Fruit fly (Drosophila melanogaster): ENCODE data around the gene CG13771.
A peak's percentile ranks its signal among the peaks of the same experiment; 100 is the strongest.

Gene CG13771

DNA sequence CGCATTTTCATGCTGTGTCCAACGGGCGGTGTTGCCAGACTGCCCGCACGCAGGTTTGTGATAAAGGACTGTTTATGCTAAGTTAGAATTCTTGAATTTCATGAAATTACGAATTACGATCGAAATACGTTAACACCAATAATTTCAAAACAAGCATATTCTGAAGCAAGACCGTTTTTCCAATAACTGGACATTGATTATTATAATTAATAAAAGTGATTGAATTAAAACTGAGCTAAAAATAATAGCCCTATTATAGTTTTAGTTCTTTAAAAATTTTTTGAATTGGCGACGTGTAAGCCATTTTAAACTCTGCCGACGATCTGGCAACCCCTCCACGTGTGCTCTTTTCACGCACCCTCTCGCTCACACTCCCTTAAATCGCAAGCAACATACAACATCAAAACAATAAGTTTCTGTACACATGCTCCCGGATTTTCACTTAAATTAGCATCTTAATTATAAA lies 15.2 kb downstream of the CG13771 start (continued):
- peak; percentile 97 for TF ChIP-seq nmo (GFP tag; optimal IDR thresholded peaks at IDR 0.05)
- TF ChIP-seq Max (GFP tag; optimal IDR thresholded peaks at IDR 0.05) = peak; percentile 98
- TF ChIP-seq CG6272 (GFP tag; IDR thresholded peaks at IDR 0.05) = peak; percentile 80
- no peak for TF ChIP-seq chinmo (GFP tag; IDR thresholded peaks at IDR 0.05; ENCODE audit: partially characterized antibody)
- peak; percentile 90 for TF ChIP-seq D19A (tag; optimal IDR thresholded peaks at IDR 0.05)
- peak in 1 of 2 experiments; percentile 92 for TF ChIP-seq Eip74EF (GFP tag; optimal IDR thresholded peaks at IDR 0.05)
- TF ChIP-seq Ssrp (tag; optimal IDR thresholded peaks at IDR 0.05) = peak; percentile 96
- no peak for TF ChIP-seq knrl (GFP tag; IDR thresholded peaks at IDR 0.05; ENCODE audit: partially characterized antibody)
- TF ChIP-seq CG18764 (GFP tag; optimal IDR thresholded peaks at IDR 0.05) = peak; percentile 91
- TF ChIP-seq ap (GFP tag; IDR thresholded peaks at IDR 0.05) = peak; percentile 78
- peak; percentile 1 for TF ChIP-seq CG4282 (GFP tag; optimal IDR thresholded peaks at IDR 0.05)
- TF ChIP-seq Six4 (GFP tag; optimal IDR thresholded peaks at IDR 0.05) = peak; percentile 93
- TF ChIP-seq CG15514 (GFP tag; optimal IDR thresholded peaks at IDR 0.05) = peak; percentile 90
- no peak for TF ChIP-seq CG8478 (optimal IDR thresholded peaks at IDR 0.05)
- peak; percentile 90 for TF ChIP-seq zfh1 (GFP tag; IDR thresholded peaks at IDR 0.05)
- TF ChIP-seq ken (GFP tag; IDR thresholded peaks at IDR 0.05) = peak; percentile 92
- TF ChIP-seq Dfd (GFP tag; optimal IDR thresholded peaks at IDR 0.05) = peak in 1 of 2 experiments; percentile 51
- TF ChIP-seq sc (optimal IDR thresholded peaks at IDR 0.05) = no peak
- peak; percentile 88 for TF ChIP-seq sc (GFP tag; optimal IDR thresholded peaks at IDR 0.05)
- peak; percentile 92 for TF ChIP-seq ATbp (GFP tag; optimal IDR thresholded peaks at IDR 0.05)
- TF ChIP-seq CG1602 (GFP tag; optimal IDR thresholded peaks at IDR 0.05) = peak; percentile 95
- TF ChIP-seq Nf-YC (tag; optimal IDR thresholded peaks at IDR 0.05) = peak; percentile 89
- TF ChIP-seq emc (GFP tag; optimal IDR thresholded peaks at IDR 0.05) = peak; percentile 86
- peak; percentile 65; the same call in 1 of the 2 replicates for TF ChIP-seq sim (GFP tag; IDR thresholded peaks at IDR 0.05)
- TF ChIP-seq Ets65A (GFP tag) = peak; percentile 98
- peak; percentile 71 for TF ChIP-seq nom (GFP tag; optimal IDR thresholded peaks at IDR 0.05)
- peak; percentile 90 for TF ChIP-seq CG3726 (GFP tag; IDR thresholded peaks at IDR 0.05)
- no peak for TF ChIP-seq Scr (GFP tag; IDR thresholded peaks at IDR 0.05; ENCODE audit: partially characterized antibody)
- TF ChIP-seq CG14050 (GFP tag; IDR thresholded peaks at IDR 0.05) = peak; percentile 90
- peak; percentile 86; the same call in 1 of the 3 replicates for TF ChIP-seq CG2199 (GFP tag; IDR thresholded peaks at IDR 0.05)
- TF ChIP-seq CG11696 (GFP tag; IDR thresholded peaks at IDR 0.05) = peak; percentile 75
- no peak for TF ChIP-seq yki (optimal IDR thresholded peaks at IDR 0.05)
- peak; percentile 83 for TF ChIP-seq CG8089 (GFP tag; optimal IDR thresholded peaks at IDR 0.05)
- TF ChIP-seq HLH4C (GFP tag; IDR thresholded peaks at IDR 0.05; ENCODE audit: partially characterized antibody) = no peak
- TF ChIP-seq CG4617 (GFP tag; optimal IDR thresholded peaks at IDR 0.05; ENCODE audit: borderline replicate concordance) = peak; percentile 87
- peak; percentile 89 for TF ChIP-seq cato (GFP tag; optimal IDR thresholded peaks at IDR 0.05; ENCODE audit: borderline replicate concordance)
- TF ChIP-seq CG2202 (tag; optimal IDR thresholded peaks at IDR 0.05) = peak; percentile 84
- peak; percentile 80 for TF ChIP-seq gcm2 (GFP tag; optimal IDR thresholded peaks at IDR 0.05)
- TF ChIP-seq CG18476 (GFP tag; optimal IDR thresholded peaks at IDR 0.05) = peak; percentile 95
- peak; percentile 97 for TF ChIP-seq CG10543 (GFP tag; optimal IDR thresholded peaks at IDR 0.05)
- TF ChIP-seq gro (GFP tag; optimal IDR thresholded peaks at IDR 0.05) = peak; percentile 92
- TF ChIP-seq HHEX (GFP tag; optimal IDR thresholded peaks at IDR 0.05) = peak; percentile 94
- TF ChIP-seq CG18619 (GFP tag; optimal IDR thresholded peaks at IDR 0.05) = peak; percentile 95
- TF ChIP-seq lilli (GFP tag; optimal IDR thresholded peaks at IDR 0.05) = peak; percentile 97
- TF ChIP-seq CG8765 (GFP tag; IDR thresholded peaks at IDR 0.05) = peak; percentile 76; the same call in 1 of the 2 replicates
- TF ChIP-seq phol (tag; optimal IDR thresholded peaks at IDR 0.05) = peak; percentile 97
- peak; percentile 48 for TF ChIP-seq crol (GFP tag; IDR thresholded peaks at IDR 0.05)
- no peak for TF ChIP-seq inv (GFP tag; IDR thresholded peaks at IDR 0.05; ENCODE audit: partially characterized antibody)
- peak; percentile 93 for TF ChIP-seq CG8388 (GFP tag; optimal IDR thresholded peaks at IDR 0.05)
- peak; percentile 78; the same call in 2 of the 3 replicates for TF ChIP-seq C15 (GFP tag; IDR thresholded peaks at IDR 0.05)
- TF ChIP-seq CTCF (GFP tag; optimal IDR thresholded peaks at IDR 0.05) = peak; percentile 61
